Fruit fly (Drosophila melanogaster) whole organism, embryonic: ENCODE results near the gene CG7069.
A peak's percentile ranks its signal among the peaks of the same experiment; 100 is the strongest.

Experiments
- ATbp ChIP-seq: fragments of 200-800 bp; sonication (Bioruptor generic); optimal IDR thresholded peaks from 2 replicates; lab custom pipeline; 2017; ENCODE audit warnings: missing biosample characterization, mild to moderate bottlenecking, missing genetic modification characterization, missing genetic modification reagents
- Atf3 ChIP-seq: fragments of 200-800 bp; sonication (Bioruptor generic); optimal IDR thresholded peaks from 3 replicates; lab custom pipeline; 2016; ENCODE audit warnings: missing biosample characterization, missing genetic modification characterization
- CG1024 ChIP-seq: fragments of 200-800 bp; sonication (Bioruptor generic); IDR thresholded peaks from 2 replicates; pipeline ENCODE4 v1.3.6; 2022; ENCODE audit warnings: missing biosample characterization, missing genetic modification characterization
- CG10979 ChIP-seq: fragments of 200-800 bp; sonication (Bioruptor generic); optimal IDR thresholded peaks from 2 replicates; lab custom pipeline; 2018; ENCODE audit warnings: missing biosample characterization, mild to moderate bottlenecking, missing genetic modification characterization, moderate library complexity
- CG12299 ChIP-seq: fragments of 200-800 bp; sonication (Bioruptor generic); optimal IDR thresholded peaks from 2 replicates; lab custom pipeline; 2018; ENCODE audit warnings: missing biosample characterization, mild to moderate bottlenecking, missing genetic modification characterization
- CG14014 ChIP-seq: fragments of 200-800 bp; sonication (Bioruptor generic); IDR thresholded peaks from 2 replicates; pipeline ENCODE4 v1.3.6; 2022; ENCODE audit warnings: missing biosample characterization, missing genetic modification characterization
- CG31365 ChIP-seq: fragments of 200-800 bp; sonication (Bioruptor generic); optimal IDR thresholded peaks from 2 replicates; lab custom pipeline; 2018; ENCODE audit warnings: missing biosample characterization, mild to moderate bottlenecking, missing genetic modification characterization
- CG34422 ChIP-seq: fragments of 200-800 bp; sonication (Bioruptor generic); IDR thresholded peaks from 3 replicates; pipeline ENCODE4 v1.3.6; 2022; ENCODE audit warnings: missing biosample characterization, missing genetic modification characterization
- CG3847 ChIP-seq: fragments of 200-800 bp; sonication (Bioruptor generic); IDR thresholded peaks from 2 replicates; pipeline ENCODE4 v1.3.6; 2022; ENCODE audit warnings: missing biosample characterization, missing genetic modification characterization
- CG3995 ChIP-seq: fragments of 200-800 bp; sonication (Bioruptor generic); optimal IDR thresholded peaks from 3 replicates; lab custom pipeline; 2016; ENCODE audit warnings: missing biosample characterization, missing genetic modification characterization
- CG42726 ChIP-seq: fragments of 200-800 bp; sonication (Bioruptor generic); IDR thresholded peaks from 2 replicates; pipeline ENCODE4 v1.3.6; 2022; ENCODE audit warnings: missing biosample characterization, missing genetic modification characterization; ENCODE audit not compliant: partially characterized antibody
- CG4328 ChIP-seq: fragments of 200-800 bp; sonication (Bioruptor generic); optimal IDR thresholded peaks from 3 replicates; lab custom pipeline; 2017; ENCODE audit warnings: missing biosample characterization, missing genetic modification reagents, missing genetic modification characterization
- CG5245 ChIP-seq: fragments of 200-800 bp; sonication (Bioruptor generic); optimal IDR thresholded peaks from 3 replicates; lab custom pipeline; 2016; ENCODE audit warnings: missing biosample characterization, missing genetic modification characterization
- CG6654 ChIP-seq: fragments of 200-800 bp; sonication (Bioruptor generic); optimal IDR thresholded peaks from 2 replicates; lab custom pipeline; 2017; ENCODE audit warnings: missing biosample characterization, mild to moderate bottlenecking, missing genetic modification characterization
- CG7839 ChIP-seq: fragments of 200-800 bp; sonication (Bioruptor generic); optimal IDR thresholded peaks from 3 replicates; lab custom pipeline; 2018; ENCODE audit warnings: missing biosample characterization, mild to moderate bottlenecking, missing genetic modification characterization, moderate library complexity
- CG7928 ChIP-seq: fragments of 200-800 bp; sonication (Bioruptor generic); optimal IDR thresholded peaks from 2 replicates; lab custom pipeline; 2017; ENCODE audit warnings: missing biosample characterization, mild to moderate bottlenecking, missing genetic modification characterization
- CG7987 ChIP-seq: fragments of 200-800 bp; sonication (Bioruptor generic); optimal IDR thresholded peaks from 2 replicates; lab custom pipeline; 2018; ENCODE audit warnings: missing biosample characterization, mild to moderate bottlenecking, missing genetic modification characterization, moderate library complexity
- CG8478 ChIP-seq: fragments of >200 bp; optimal IDR thresholded peaks from 2 replicates; lab custom pipeline; 2018
- CG9932 ChIP-seq: fragments of 200-800 bp; sonication (Bioruptor generic); IDR thresholded peaks from 2 replicates; pipeline ENCODE4 v1.3.6; 2022; ENCODE audit warnings: missing biosample characterization, missing genetic modification characterization
- CkIIα-i1 ChIP-seq: fragments of 200-800 bp; sonication (Bioruptor generic); IDR thresholded peaks from 2 replicates; pipeline ENCODE4 v1.3.6; 2022; ENCODE audit warnings: missing biosample characterization, missing genetic modification characterization
- Dref ChIP-seq: fragments of 200-800 bp; sonication (Bioruptor generic); IDR thresholded peaks from 2 replicates; pipeline ENCODE4 v1.3.6; 2022; ENCODE audit warnings: missing biosample characterization, missing genetic modification characterization
- Fer3 ChIP-seq: fragments of 200-800 bp; sonication (Bioruptor generic); optimal IDR thresholded peaks from 2 replicates; lab custom pipeline; 2018; ENCODE audit warnings: missing biosample characterization, mild to moderate bottlenecking, missing genetic modification characterization, moderate library complexity
- Hr51 ChIP-seq, 2 experiments: fragments of 200-800 bp; sonication (Bioruptor generic); optimal IDR thresholded peaks; 2 replicates in 1 of 2; 3 replicates in 1 of 2; lab custom pipeline; 2016 to 2018; ENCODE audit warnings: missing biosample characterization in 2 of 2, missing genetic modification characterization in 2 of 2, mild to moderate bottlenecking in 1 of 2, moderate library complexity in 1 of 2
- MBD-R2 ChIP-seq: fragments of 200-800 bp; sonication (Bioruptor generic); IDR thresholded peaks from 2 replicates; pipeline ENCODE4 v1.3.6; 2022; ENCODE audit warnings: missing biosample characterization, missing genetic modification characterization
- NC2α ChIP-seq: fragments of 200-800 bp; sonication (Bioruptor generic); optimal IDR thresholded peaks from 2 replicates; lab custom pipeline; 2016; ENCODE audit warnings: missing biosample characterization, missing genetic modification characterization
- Scr ChIP-seq: fragments of 200-800 bp; sonication (Bioruptor generic); IDR thresholded peaks from 2 replicates; pipeline ENCODE4 v1.3.6; 2022; ENCODE audit warnings: missing biosample characterization, missing genetic modification characterization; ENCODE audit not compliant: partially characterized antibody
- Stat92E ChIP-seq, 3 experiments: fragments of >200 bp in 2 of 3; fragments of 200-800 bp in 1 of 3; sonication (Bioruptor generic) in 1 of 3; optimal IDR thresholded peaks; 2 replicates each; lab custom pipeline; 2017 to 2019; ENCODE audit warnings: missing biosample characterization in 3 of 3, missing genetic modification characterization in 3 of 3, mild to moderate bottlenecking in 1 of 3, moderate library complexity in 1 of 3
- Xrp1 ChIP-seq: fragments of 200-800 bp; sonication (Bioruptor generic); IDR thresholded peaks from 2 replicates; pipeline ENCODE4 v1.3.6; 2022; ENCODE audit warnings: missing biosample characterization, missing genetic modification characterization
- al ChIP-seq: fragments of 200-800 bp; sonication (Bioruptor generic); IDR thresholded peaks from 2 replicates; pipeline ENCODE4 v1.3.6; 2022; ENCODE audit warnings: missing biosample characterization, missing genetic modification characterization
- bsh ChIP-seq, 2 experiments: fragments of 200-800 bp; sonication (Bioruptor generic); optimal IDR thresholded peaks; 2 replicates each; lab custom pipeline; 2017 to 2018; ENCODE audit warnings: mild to moderate bottlenecking in 2 of 2, missing biosample characterization in 2 of 2, missing genetic modification characterization in 2 of 2, moderate library complexity in 1 of 2
- chinmo ChIP-seq: fragments of 200-800 bp; sonication (Bioruptor generic); IDR thresholded peaks from 4 replicates; pipeline ENCODE4 v1.3.6; 2022; ENCODE audit warnings: missing biosample characterization, missing genetic modification characterization; ENCODE audit not compliant: partially characterized antibody
- cwo ChIP-seq: fragments of 200-800 bp; sonication (Bioruptor generic); optimal IDR thresholded peaks from 3 replicates; lab custom pipeline; 2017; ENCODE audit warnings: missing biosample characterization, missing genetic modification characterization, mild to moderate bottlenecking, moderate library complexity, missing genetic modification reagents
- dysf ChIP-seq: fragments of 200-800 bp; sonication (Bioruptor generic); IDR thresholded peaks from 3 replicates; pipeline ENCODE4 v1.3.6; 2022; ENCODE audit warnings: missing biosample characterization, missing genetic modification characterization
- esg ChIP-seq: fragments of 200-800 bp; sonication (Bioruptor generic); conservative IDR thresholded peaks from 2 replicates; pipeline ENCODE4 v1.3.6; 2022; ENCODE audit warnings: missing biosample characterization, missing genetic modification characterization
- grn ChIP-seq: fragments of 200-800 bp; sonication (Bioruptor generic); optimal IDR thresholded peaks from 3 replicates; lab custom pipeline; 2017; ENCODE audit warnings: missing biosample characterization, missing genetic modification characterization
- her ChIP-seq: fragments of 200-800 bp; sonication (Bioruptor generic); optimal IDR thresholded peaks from 2 replicates; lab custom pipeline; 2016; ENCODE audit warnings: missing biosample characterization, missing genetic modification characterization
- hkb ChIP-seq, 2 experiments: fragments of 200-800 bp in 1 of 2; fragments of >200 bp in 1 of 2; sonication (Bioruptor generic) in 1 of 2; IDR thresholded peaks in 1 of 2; optimal IDR thresholded peaks in 1 of 2; 2 replicates each; pipeline versions ENCODE4 v1.3.6 to Lab custom; 2017 to 2022; ENCODE audit warnings: missing biosample characterization in 1 of 2, missing genetic modification characterization in 1 of 2
- ken ChIP-seq: fragments of 200-800 bp; sonication (Bioruptor generic); IDR thresholded peaks from 3 replicates; pipeline ENCODE4 v1.3.6; 2022; ENCODE audit warnings: missing biosample characterization, missing genetic modification characterization
- lov ChIP-seq, 2 experiments: fragments of 200-800 bp in 1 of 2; fragments of >200 bp in 1 of 2; sonication (Bioruptor generic) in 1 of 2; IDR thresholded peaks in 1 of 2; optimal IDR thresholded peaks in 1 of 2; 2 replicates in 1 of 2; 3 replicates in 1 of 2; pipeline versions ENCODE4 v1.3.6 to Lab custom; 2017 to 2022; ENCODE audit warnings: missing biosample characterization in 1 of 2, missing genetic modification characterization in 1 of 2
- odd ChIP-seq: fragments of 200-800 bp; sonication (Bioruptor generic); optimal IDR thresholded peaks from 2 replicates; lab custom pipeline; 2017; ENCODE audit warnings: missing biosample characterization, mild to moderate bottlenecking, missing genetic modification characterization
- ranshi ChIP-seq: fragments of 200-800 bp; sonication (Bioruptor generic); IDR thresholded peaks from 2 replicates; pipeline ENCODE4 v1.3.6; 2022; ENCODE audit warnings: missing biosample characterization, missing genetic modification characterization
- scrt ChIP-seq: fragments of 200-800 bp; sonication (Bioruptor generic); optimal IDR thresholded peaks from 2 replicates; lab custom pipeline; 2018; ENCODE audit warnings: missing biosample characterization, mild to moderate bottlenecking, missing genetic modification characterization, moderate library complexity
- seq ChIP-seq: fragments of 200-800 bp; sonication (Bioruptor generic); IDR thresholded peaks from 2 replicates; pipeline ENCODE4 v1.3.6; 2022; ENCODE audit warnings: missing biosample characterization, missing genetic modification characterization
- sima ChIP-seq: fragments of 200-800 bp; sonication (Bioruptor generic); optimal IDR thresholded peaks from 2 replicates; lab custom pipeline; 2016; ENCODE audit warnings: missing biosample characterization, missing genetic modification characterization
- sob ChIP-seq: fragments of 200-800 bp; sonication (Bioruptor generic); IDR thresholded peaks from 2 replicates; pipeline ENCODE4 v1.3.6; 2022; ENCODE audit warnings: missing biosample characterization, missing genetic modification characterization
- tgo ChIP-seq: fragments of 200-800 bp; sonication (Bioruptor generic); IDR thresholded peaks from 3 replicates; pipeline ENCODE4 v1.3.6; 2022; ENCODE audit warnings: missing biosample characterization, missing genetic modification characterization
- trh ChIP-seq: fragments of 200-800 bp; sonication (Bioruptor generic); optimal IDR thresholded peaks from 2 replicates; lab custom pipeline; 2016; ENCODE audit warnings: missing biosample characterization, missing genetic modification characterization
- yki ChIP-seq: fragments of >200 bp; optimal IDR thresholded peaks from 3 replicates; lab custom pipeline; 2018
- zf30C ChIP-seq: fragments of 200-800 bp; sonication (Bioruptor generic); optimal IDR thresholded peaks from 3 replicates; lab custom pipeline; 2018; ENCODE audit warnings: missing biosample characterization, mild to moderate bottlenecking, missing genetic modification characterization

Gene CG7069

dm6 chr3R:22397068-22397700 is 24.5 kb downstream of the CG7069 start (continued):
- no peak for TF ChIP-seq ATbp
- TF ChIP-seq CG34422, result no peak; the same call in 2 of the 3 replicates
- peak; percentile 95 for TF ChIP-seq chinmo (GFP tag; lab: Robert Waterston, UW)
- no peak for TF ChIP-seq CG1024 (GFP tag; lab: Robert Waterston, UW)
- no peak for TF ChIP-seq CG10979
- no peak for TF ChIP-seq CG3847 (GFP tag; lab: Robert Waterston, UW)
- peak; percentile 81 for TF ChIP-seq CG8478 (lab: Kevin White, UChicago)
- TF ChIP-seq Fer3 (tag; lab: Kevin White, UChicago), result no peak
- peak; percentile 96 for TF ChIP-seq CG42726
- TF ChIP-seq scrt (GFP tag; lab: Kevin White, UChicago), result no peak
- no peak for TF ChIP-seq sima (GFP tag; lab: Kevin White, UChicago)
- TF ChIP-seq CG7839 (tag; lab: Kevin White, UChicago), result no peak
- TF ChIP-seq CG7928 (GFP tag; lab: Kevin White, UChicago), result no peak
- TF ChIP-seq Scr (GFP tag; lab: Robert Waterston, UW), result peak; percentile 68
- TF ChIP-seq zf30C (GFP tag; lab: Kevin White, UChicago), result no peak
- no peak for TF ChIP-seq lov (optimal IDR thresholded peaks at IDR 0.05; lab: Kevin White, UChicago)
- TF ChIP-seq lov (GFP tag; IDR thresholded peaks at IDR 0.05; lab: Robert Waterston, UW), result no peak
- TF ChIP-seq NC2α (GFP tag; lab: Kevin White, UChicago), result no peak
- peak in 1 of 3 experiments; percentile 73 for TF ChIP-seq Stat92E (GFP tag; optimal IDR thresholded peaks at IDR 0.05; lab: Kevin White, UChicago)
- TF ChIP-seq CG6654, result no peak
- no peak for TF ChIP-seq CG12299 (tag; lab: Kevin White, UChicago)
- TF ChIP-seq CG3995 (GFP tag; lab: Kevin White, UChicago), result no peak
- no peak for TF ChIP-seq seq (GFP tag; lab: Robert Waterston, UW)
- no peak for TF ChIP-seq CG7987 (GFP tag; lab: Kevin White, UChicago)
- TF ChIP-seq CG31365 (tag; lab: Kevin White, UChicago), result peak; percentile 99
- no peak for TF ChIP-seq bsh (GFP tag; optimal IDR thresholded peaks at IDR 0.05; lab: Kevin White, UChicago)
- TF ChIP-seq odd, result no peak
- TF ChIP-seq, all 482 proteins: peak for 54

DNA sequence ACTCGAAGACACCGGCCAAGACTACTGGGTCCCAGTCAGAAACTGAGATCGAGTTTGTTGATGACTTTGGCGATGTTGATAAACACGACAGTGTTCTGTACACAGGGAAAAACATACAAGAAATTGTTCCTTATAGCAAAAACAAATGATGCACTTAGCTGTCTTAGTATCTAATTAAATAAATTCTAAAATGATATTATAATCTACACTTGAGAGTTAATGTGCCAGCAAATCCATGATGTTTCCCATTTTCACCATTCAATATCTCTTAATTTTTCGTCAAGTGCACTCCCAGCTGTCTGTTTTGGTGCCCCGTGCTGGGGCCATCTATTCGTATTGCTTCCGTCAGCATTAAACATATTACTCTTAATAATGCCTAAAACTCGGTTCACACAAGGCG is 27.6 kb downstream of the CG7069 start:
- TF ChIP-seq ranshi (GFP tag; lab: Robert Waterston, UW) (peak; percentile 54; the same call in 1 of the 2 replicates), tgo (GFP tag; lab: Robert Waterston, UW) (peak; percentile 21; the same call in 1 of the 3 replicates), al (peak; percentile 28; the same call in 1 of the 2 replicates), Dref (no peak), hkb (optimal IDR thresholded peaks at IDR 0.05; lab: Kevin White, UChicago) (no peak), hkb (GFP tag; IDR thresholded peaks at IDR 0.05; lab: Robert Waterston, UW) (peak; percentile 51; the same call in 1 of the 2 replicates), CG4328 (GFP tag; lab: Kevin White, UChicago) (no peak), Xrp1 (GFP tag; lab: Robert Waterston, UW) (peak; percentile 54; the same call in 1 of the 2 replicates), ken (GFP tag; lab: Robert Waterston, UW) (no peak), sob (GFP tag; lab: Robert Waterston, UW) (0 out of 2 replicates have a peak, but pooled peaks have one; percentile 29), MBD-R2 (GFP tag; lab: Robert Waterston, UW) (no peak), yki (lab: Kevin White, UChicago) (no peak), CG5245 (GFP tag; lab: Kevin White, UChicago) (peak; percentile 12), CkIIα-i1 (no peak), CG14014 (GFP tag; lab: Robert Waterston, UW) (peak; percentile 29; the same call in 1 of the 2 replicates), Atf3 (GFP tag; lab: Kevin White, UChicago) (no peak), trh (GFP tag; lab: Kevin White, UChicago) (no peak), grn (peak; percentile 12), her (GFP tag; lab: Kevin White, UChicago) (no peak), chinmo (GFP tag; lab: Robert Waterston, UW) (no peak), esg (peak; percentile 43), dysf (GFP tag; lab: Robert Waterston, UW) (peak; percentile 83), cwo (GFP tag; lab: Kevin White, UChicago) (peak; percentile 25), CG9932 (GFP tag; lab: Robert Waterston, UW) (peak; percentile 68), CG42726 (no peak), Hr51 (GFP tag; optimal IDR thresholded peaks at IDR 0.05; lab: Kevin White, UChicago) (no peak)
